Fruit fly (Drosophila melanogaster) S2 (cell line): ENCODE data around the gene Pex19.

Experiments used
- CG8478 ChIP-seq: fragments of >200 bp; optimal IDR thresholded peaks from 2 replicates; lab custom pipeline; 2018
- CTCF ChIP-seq, 2 experiments: fragments of >200 bp; optimal IDR thresholded peaks; 2 replicates each; lab custom pipeline; 2018

DNA sequence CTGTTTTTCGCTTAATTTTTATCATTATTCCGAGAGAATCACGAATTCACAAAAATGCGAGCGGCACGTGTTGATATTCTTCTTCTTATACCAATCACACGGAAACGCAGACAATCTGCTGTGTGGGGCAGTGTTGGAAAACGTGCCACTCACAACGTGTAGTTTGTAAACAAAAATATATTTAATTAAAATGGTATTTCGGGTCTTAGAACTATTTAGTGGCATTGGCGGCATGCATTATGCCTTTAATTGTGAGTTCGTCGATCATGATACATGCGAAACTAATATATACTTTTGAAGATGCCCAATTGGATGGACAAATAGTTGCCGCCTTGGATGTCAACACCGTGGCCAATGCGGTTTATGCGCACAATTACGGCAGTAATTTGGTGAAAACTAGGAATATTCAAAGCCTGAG, 4.8 kb downstream of the Pex19 start, which contains the start of the genes CG6712 and Mt2:
- TF ChIP-seq CTCF (optimal IDR thresholded peaks at IDR 0.05; lab: Kevin White, UChicago) (no peak), CG8478 (no peak)
